Worm (Caenorhabditis elegans): ENCODE results near the gene wrb-1.

wrb-1 gene

DNA sequence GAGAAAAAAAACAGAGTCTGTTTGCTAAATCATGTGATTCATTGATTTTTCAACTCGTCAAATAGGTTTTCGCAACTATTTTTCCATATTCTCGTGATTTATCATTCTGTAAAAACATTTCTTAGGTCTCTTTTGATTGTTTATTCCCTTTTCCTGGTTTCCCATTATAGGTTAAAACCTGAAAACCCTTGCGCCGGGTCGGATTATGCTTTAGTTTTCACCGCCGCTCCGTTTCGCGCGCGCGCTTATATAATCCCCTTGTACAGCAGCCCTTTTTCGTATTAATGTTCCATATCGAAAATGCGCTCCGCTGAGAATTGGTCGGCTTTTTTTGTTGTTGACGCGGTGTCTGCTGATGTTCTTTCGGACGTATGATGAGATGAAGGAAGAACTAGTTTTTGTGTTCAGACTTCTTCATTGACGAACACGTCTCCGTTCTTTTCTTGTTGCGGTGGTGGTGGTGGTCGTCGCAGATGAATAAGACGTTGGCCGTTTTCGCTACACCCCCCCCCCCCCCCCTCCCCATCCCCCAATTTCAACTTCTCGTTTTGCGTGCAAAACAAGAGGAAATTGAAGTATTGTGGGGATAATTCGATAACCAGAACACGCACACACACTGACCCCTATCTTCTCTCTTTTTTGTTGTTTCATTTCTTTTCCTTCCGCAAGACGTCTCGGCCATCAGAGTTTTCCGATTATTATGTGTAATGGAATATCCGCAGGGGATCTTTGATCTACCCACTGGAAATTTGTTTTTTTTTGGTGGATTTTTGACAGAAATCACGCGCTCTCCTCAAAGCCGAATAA lies 41.2 kb upstream of the wrb-1 start:
- TF ChIP-seq elt-3 (tag; optimal IDR thresholded peaks at IDR 0.05) (no peak), crh-2 (tag; optimal IDR thresholded peaks at IDR 0.05) (no peak), nhr-10 (tag; optimal IDR thresholded peaks at IDR 0.05) (no peak), sma-3 (GFP tag; optimal IDR thresholded peaks at IDR 0.05) (peak; percentile 44), lsy-2 (tag; optimal IDR thresholded peaks at IDR 0.05) (no peak), peb-1 (tag; optimal IDR thresholded peaks at IDR 0.05) (no peak), nhr-21 (tag; optimal IDR thresholded peaks at IDR 0.05) (peak; percentile 40), nhr-129 (tag; optimal IDR thresholded peaks at IDR 0.05) (no peak), ztf-4 (tag; optimal IDR thresholded peaks at IDR 0.05) (peak; percentile 24), sem-4 (tag; optimal IDR thresholded peaks at IDR 0.05) (no peak), ceh-16 (tag; optimal IDR thresholded peaks at IDR 0.05) (no peak), unc-39 (tag; optimal IDR thresholded peaks at IDR 0.05) (no peak), nhr-12 (tag; optimal IDR thresholded peaks at IDR 0.05) (no peak), nhr-23 (tag; optimal IDR thresholded peaks at IDR 0.05) (no peak), blmp-1 (tag; optimal IDR thresholded peaks at IDR 0.05; ENCODE audit: insufficient read depth) (peak; percentile 2), ztf-1 (GFP tag; conservative IDR thresholded peaks at IDR 0.05) (no peak), ama-1 (optimal IDR thresholded peaks at IDR 0.05) (peak; percentile 36), sma-9 (GFP tag; optimal IDR thresholded peaks at IDR 0.05) (peak; percentile 25), sma-9 (tag; optimal IDR thresholded peaks at IDR 0.05) (no peak), ztf-11 (tag; optimal IDR thresholded peaks at IDR 0.05) (no peak), mdl-1 (tag; optimal IDR thresholded peaks at IDR 0.05) (no peak), Y55F3AM.14 (GFP tag; optimal IDR thresholded peaks at IDR 0.05) (peak; percentile 81), mbf-1 (tag; optimal IDR thresholded peaks at IDR 0.05) (no peak), gmeb-1 (tag; optimal IDR thresholded peaks at IDR 0.05) (no peak), skn-1 (tag; optimal IDR thresholded peaks at IDR 0.05) (no peak), snpc-4 (tag; optimal IDR thresholded peaks at IDR 0.05) (no peak), lin-39 (tag; optimal IDR thresholded peaks at IDR 0.05) (no peak), C34F6.9 (tag; optimal IDR thresholded peaks at IDR 0.05) (no peak), lin-13 (GFP tag; optimal IDR thresholded peaks at IDR 0.05) (no peak), alr-1 (tag; optimal IDR thresholded peaks at IDR 0.05) (no peak), R02D3.7 (tag; optimal IDR thresholded peaks at IDR 0.05) (no peak), F13H6.1 (tag; optimal IDR thresholded peaks at IDR 0.05) (peak; percentile 26), unc-62 (GFP tag; optimal IDR thresholded peaks at IDR 0.05) (no peak), aly-2 (tag; optimal IDR thresholded peaks at IDR 0.05) (no peak), unc-55 (GFP tag; optimal IDR thresholded peaks at IDR 0.05) (no peak), zag-1 (tag; optimal IDR thresholded peaks at IDR 0.05) (no peak), nhr-25 (tag; optimal IDR thresholded peaks at IDR 0.05) (peak; percentile 38), ZK546.5 (tag; optimal IDR thresholded peaks at IDR 0.05) (no peak), elt-1 (tag; optimal IDR thresholded peaks at IDR 0.05) (no peak), ceh-82 (tag; optimal IDR thresholded peaks at IDR 0.05) (no peak), dmd-4 (tag; optimal IDR thresholded peaks at IDR 0.05) (no peak), mab-5 (tag; optimal IDR thresholded peaks at IDR 0.05) (no peak), nhr-237 (tag; optimal IDR thresholded peaks at IDR 0.05) (no peak), nhr-11 (tag; optimal IDR thresholded peaks at IDR 0.05) (no peak), nhr-6 (tag; optimal IDR thresholded peaks at IDR 0.05) (no peak), fos-1 (tag; optimal IDR thresholded peaks at IDR 0.05) (no peak), nhr-77 (tag; optimal IDR thresholded peaks at IDR 0.05) (no peak), egl-27 (tag; optimal IDR thresholded peaks at IDR 0.05) (no peak), lin-11 (tag; optimal IDR thresholded peaks at IDR 0.05) (no peak)

Data from whole organism, L2 larva.